Worm (Caenorhabditis elegans) whole organism, L2 larva: Measurements from ENCODE around the gene sru-25.

Experiments used
- C34F6.9 ChIP-seq: fragments of 150-350 bp; optimal IDR thresholded peaks from 2 replicates; lab custom pipeline; 2014; ENCODE audit warnings: missing biosample characterization, missing genetic modification characterization
- F13H6.1 ChIP-seq: sonication (generic microtip); optimal IDR thresholded peaks from 2 replicates; lab custom pipeline; 2016; ENCODE audit warnings: missing genetic modification characterization, missing compliant biosample characterization
- Y55F3AM.14 ChIP-seq: fragments of 200-800 bp; sonication (Bioruptor generic); optimal IDR thresholded peaks from 2 replicates; lab custom pipeline; 2018; ENCODE audit warnings: mild to moderate bottlenecking, missing genetic modification characterization, missing compliant biosample characterization
- ZK546.5 ChIP-seq: sonication (generic microtip); optimal IDR thresholded peaks from 2 replicates; lab custom pipeline; 2017; ENCODE audit warnings: missing biosample characterization, missing genetic modification characterization
- alr-1 ChIP-seq: fragments of 150-350 bp; optimal IDR thresholded peaks from 2 replicates; lab custom pipeline; 2014; ENCODE audit warnings: missing biosample characterization, missing genetic modification characterization
- aly-2 ChIP-seq: fragments of 150-350 bp; optimal IDR thresholded peaks from 2 replicates; lab custom pipeline; 2014; ENCODE audit warnings: missing biosample characterization, missing genetic modification characterization
- ama-1 ChIP-seq: fragments of 150-350 bp; optimal IDR thresholded peaks from 2 replicates; lab custom pipeline; 2018; ENCODE audit warnings: inconsistent platforms
- blmp-1 ChIP-seq: sonication (generic microtip); optimal IDR thresholded peaks from 2 replicates; lab custom pipeline; 2017; ENCODE audit warnings: missing genetic modification characterization, mild to moderate bottlenecking, missing compliant biosample characterization, antibody characterized with exemption, moderate library complexity; ENCODE audit not compliant: insufficient read depth
- ceh-16 ChIP-seq: fragments of 150-350 bp; optimal IDR thresholded peaks from 2 replicates; lab custom pipeline; 2014; ENCODE audit warnings: missing biosample characterization, missing genetic modification characterization
- ceh-82 ChIP-seq: fragments of 150-350 bp; optimal IDR thresholded peaks from 2 replicates; lab custom pipeline; 2014; ENCODE audit warnings: missing biosample characterization, missing genetic modification characterization
- crh-2 ChIP-seq: sonication (generic microtip); optimal IDR thresholded peaks from 2 replicates; lab custom pipeline; 2017; ENCODE audit warnings: missing biosample characterization, missing genetic modification characterization
- dmd-4 ChIP-seq: sonication (generic microtip); optimal IDR thresholded peaks from 2 replicates; lab custom pipeline; 2017; ENCODE audit warnings: missing biosample characterization, missing genetic modification characterization
- egl-27 ChIP-seq: sonication (generic microtip); optimal IDR thresholded peaks from 3 replicates; lab custom pipeline; 2017; ENCODE audit warnings: missing biosample characterization, missing genetic modification reagents, missing genetic modification characterization
- elt-1 ChIP-seq: fragments of 150-350 bp; optimal IDR thresholded peaks from 2 replicates; lab custom pipeline; 2014; ENCODE audit warnings: missing biosample characterization, missing genetic modification characterization
- fos-1 ChIP-seq: fragments of 150-350 bp; optimal IDR thresholded peaks from 2 replicates; lab custom pipeline; 2014; ENCODE audit warnings: missing biosample characterization, missing genetic modification characterization
- gmeb-1 ChIP-seq: fragments of 150-350 bp; optimal IDR thresholded peaks from 2 replicates; lab custom pipeline; 2014; ENCODE audit warnings: missing biosample characterization, missing genetic modification characterization
- lin-11 ChIP-seq: fragments of 150-350 bp; sonication (generic microtip); optimal IDR thresholded peaks from 2 replicates; lab custom pipeline; 2014; ENCODE audit warnings: missing biosample characterization, missing genetic modification characterization, inconsistent platforms, mixed read lengths
- lin-13 ChIP-seq: fragments of 150-350 bp; optimal IDR thresholded peaks from 2 replicates; lab custom pipeline; 2014; ENCODE audit warnings: missing biosample characterization, missing genetic modification reagents, missing genetic modification characterization
- lsy-2 ChIP-seq, 2 experiments: fragments of 150-350 bp in 1 of 2; sonication (generic microtip) in 1 of 2; optimal IDR thresholded peaks; 2 replicates each; lab custom pipeline; 2014 to 2017; ENCODE audit warnings: missing biosample characterization in 2 of 2, missing genetic modification characterization in 2 of 2
- mdl-1 ChIP-seq, 2 experiments: fragments of 150-350 bp in 1 of 2; sonication (generic microtip) in 1 of 2; optimal IDR thresholded peaks; 2 replicates each; lab custom pipeline; 2017; ENCODE audit warnings: missing biosample characterization in 2 of 2, missing genetic modification characterization in 2 of 2
- nhr-11 ChIP-seq: fragments of 150-350 bp; optimal IDR thresholded peaks from 2 replicates; lab custom pipeline; 2014; ENCODE audit warnings: missing biosample characterization, missing genetic modification characterization
- nhr-12 ChIP-seq: fragments of 150-350 bp; optimal IDR thresholded peaks from 2 replicates; lab custom pipeline; 2014; ENCODE audit warnings: missing biosample characterization, missing genetic modification characterization
- nhr-129 ChIP-seq: fragments of 150-350 bp; optimal IDR thresholded peaks from 2 replicates; lab custom pipeline; 2014; ENCODE audit warnings: missing biosample characterization, missing genetic modification characterization
- nhr-21 ChIP-seq: fragments of 150-350 bp; optimal IDR thresholded peaks from 2 replicates; lab custom pipeline; 2014; ENCODE audit warnings: missing biosample characterization, missing genetic modification characterization
- nhr-23 ChIP-seq: fragments of 150-350 bp; optimal IDR thresholded peaks from 2 replicates; lab custom pipeline; 2014; ENCODE audit warnings: missing biosample characterization, missing genetic modification reagents, missing genetic modification characterization
- nhr-237 ChIP-seq: fragments of 150-350 bp; optimal IDR thresholded peaks from 2 replicates; lab custom pipeline; 2014; ENCODE audit warnings: missing biosample characterization, missing genetic modification characterization
- nhr-77 ChIP-seq: fragments of 150-350 bp; optimal IDR thresholded peaks from 2 replicates; lab custom pipeline; 2014; ENCODE audit warnings: missing biosample characterization, missing genetic modification characterization
- peb-1 ChIP-seq: fragments of 150-350 bp; optimal IDR thresholded peaks from 2 replicates; lab custom pipeline; 2014; ENCODE audit warnings: missing biosample characterization, missing genetic modification characterization
- sem-4 ChIP-seq: fragments of 150-350 bp; optimal IDR thresholded peaks from 2 replicates; lab custom pipeline; 2014; ENCODE audit warnings: missing biosample characterization, missing genetic modification reagents, missing genetic modification characterization
- sma-9 ChIP-seq, 2 experiments: fragments of 150-350 bp in 1 of 2; sonication (generic microtip) in 1 of 2; optimal IDR thresholded peaks; 2 replicates each; lab custom pipeline; 2014 to 2016; ENCODE audit warnings: missing genetic modification characterization in 2 of 2, mild to moderate bottlenecking in 1 of 2, missing biosample characterization in 1 of 2, missing compliant biosample characterization in 1 of 2, missing genetic modification reagents in 1 of 2, moderate library complexity in 1 of 2
- snpc-4 ChIP-seq: fragments of 150-350 bp; optimal IDR thresholded peaks from 2 replicates; lab custom pipeline; 2014; ENCODE audit warnings: missing biosample characterization, missing genetic modification characterization
- unc-39 ChIP-seq: fragments of 150-350 bp; optimal IDR thresholded peaks from 2 replicates; lab custom pipeline; 2014; ENCODE audit warnings: missing biosample characterization, missing genetic modification characterization
- unc-62 ChIP-seq: fragments of 150-350 bp; optimal IDR thresholded peaks from 2 replicates; lab custom pipeline; 2014; ENCODE audit warnings: missing biosample characterization, missing genetic modification reagents, missing genetic modification characterization
- ztf-1 ChIP-seq: fragments of 200-800 bp; sonication (Bioruptor generic); conservative IDR thresholded peaks from 2 replicates; pipeline ENCODE4 v1.3.6; 2022; ENCODE audit warnings: missing genetic modification characterization, missing compliant biosample characterization
- ztf-4 ChIP-seq: fragments of 150-350 bp; optimal IDR thresholded peaks from 2 replicates; lab custom pipeline; 2014; ENCODE audit warnings: missing biosample characterization, missing genetic modification characterization

The sru-25 gene

DNA sequence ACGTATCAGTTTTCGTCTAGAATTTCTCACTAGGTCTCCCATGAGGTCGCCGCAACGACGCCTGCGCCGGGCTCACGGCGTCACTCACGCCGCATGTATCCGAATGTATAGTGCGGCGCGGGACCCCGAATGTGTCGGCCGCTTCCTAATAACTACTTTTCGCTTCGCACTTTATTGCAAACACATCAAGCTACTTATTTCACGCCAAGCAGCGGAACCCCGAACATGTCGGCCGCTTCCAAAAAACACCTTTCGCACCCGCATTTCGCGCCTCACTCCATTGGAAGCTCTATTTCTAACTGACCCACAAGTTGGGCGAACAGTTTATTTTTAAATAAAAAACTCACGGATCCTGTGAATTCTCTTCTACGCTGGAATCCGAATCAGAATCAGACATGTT lies 2.0 kb upstream of the sru-25 start:
- TF ChIP-seq sem-4 (tag; lab: Kevin White, UChicago) (no peak), egl-27 (no peak), snpc-4 (tag; lab: Kevin White, UChicago) (peak; percentile 38), peb-1 (tag; lab: Kevin White, UChicago) (no peak)

DNA sequence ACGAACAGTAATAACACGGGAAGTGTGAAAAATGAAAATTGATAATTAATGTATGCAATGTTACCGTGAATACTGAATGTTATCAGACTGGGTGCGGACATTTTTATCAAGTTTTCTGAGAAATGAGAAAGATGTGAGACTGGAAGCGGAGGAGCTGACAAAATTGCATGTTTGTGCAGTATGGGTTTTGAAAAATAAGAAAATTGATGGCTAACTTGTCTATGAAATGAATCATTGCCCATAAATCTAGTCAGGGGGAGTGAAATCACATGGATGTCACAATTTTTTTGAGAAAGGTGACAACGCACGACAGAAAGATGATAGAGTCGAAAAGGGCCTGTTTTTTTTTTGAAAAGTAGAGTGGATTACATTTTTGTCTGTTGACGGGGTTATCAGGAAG lies 2.8 kb downstream of the sru-25 start, which contains the start of gene sru-24:
TSS of gene sru-24 (minus strand) at position 101 of the 400 bp plus-strand sequence.
- TF ChIP-seq ceh-16 (tag; lab: Kevin White, UChicago) (no peak), nhr-11 (tag; lab: Kevin White, UChicago) (no peak), lsy-2 (tag; optimal IDR thresholded peaks at IDR 0.05; lab: Kevin White, UChicago) (no peak), ZK546.5 (no peak), nhr-23 (tag; lab: Kevin White, UChicago) (no peak), aly-2 (tag; lab: Kevin White, UChicago) (no peak), ztf-4 (tag; lab: Kevin White, UChicago) (no peak), gmeb-1 (tag; lab: Kevin White, UChicago) (no peak), unc-39 (tag; lab: Kevin White, UChicago) (no peak), nhr-129 (tag; lab: Kevin White, UChicago) (no peak)
- TF ChIP-seq, all 48 proteins: peak for 0

DNA sequence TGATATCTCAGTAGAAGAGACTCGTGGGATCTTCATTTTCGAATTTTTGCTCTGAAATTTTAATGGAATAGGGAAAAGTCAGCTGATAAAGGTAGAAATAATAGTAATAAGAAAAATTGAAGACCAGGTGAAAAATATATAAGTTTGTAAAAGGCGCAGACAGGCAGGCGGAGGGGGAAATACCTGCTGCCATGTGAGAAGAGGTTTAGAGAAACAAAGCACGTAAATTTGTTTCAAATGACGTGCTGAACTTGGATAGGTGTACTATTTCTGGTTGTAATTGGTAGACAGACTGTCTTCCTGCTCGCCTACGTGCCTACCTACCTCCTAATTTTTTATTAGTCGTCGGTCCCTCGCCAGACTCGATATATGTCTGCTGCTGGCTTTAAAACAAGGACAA lies 6.7 kb downstream of the sru-25 start, which contains the start of gene nhr-180:
TSS of gene nhr-180 (minus strand) at position 52 of the 400 bp plus-strand sequence.
- no peak for TF ChIP-seq nhr-237 (tag; lab: Kevin White, UChicago)
- TF ChIP-seq sma-9 (GFP tag; optimal IDR thresholded peaks at IDR 0.05; lab: Kevin White, UChicago), result peak; percentile 76
- no peak for TF ChIP-seq sma-9 (tag; optimal IDR thresholded peaks at IDR 0.05; lab: Kevin White, UChicago)

DNA sequence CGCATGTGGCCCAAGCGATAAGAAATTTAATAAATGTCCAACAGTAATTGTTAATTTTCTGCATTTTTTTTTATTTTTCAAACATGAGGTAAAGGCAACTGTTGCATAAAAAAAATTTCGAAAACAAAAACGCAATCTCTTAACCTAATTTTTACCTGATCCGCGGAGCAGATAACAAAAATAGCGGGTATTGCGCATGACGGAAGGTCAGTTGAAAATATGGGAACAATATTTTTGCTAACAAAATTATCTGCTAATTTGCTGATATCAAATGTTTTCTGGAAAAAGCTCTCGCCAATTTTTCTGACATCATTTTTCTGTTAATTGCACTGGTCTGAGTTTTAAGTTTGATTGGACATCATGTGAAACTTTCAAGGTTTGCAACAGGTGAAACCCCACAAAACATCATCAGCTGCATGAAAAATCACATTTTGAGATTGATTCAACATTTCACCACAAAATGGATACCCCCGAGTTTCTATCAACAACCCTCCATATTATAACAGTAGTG lies 9.7 kb downstream of the sru-25 start, which contains the start of the genes F31F4.11 and srh-266:
TSS of gene F31F4.11 (minus strand) at position 101 of the 511 bp plus-strand sequence.
TSS of gene srh-266 (plus strand) at position 461 of the 511 bp plus-strand sequence.
- TF ChIP-seq blmp-1 (tag; lab: Kevin White, UChicago) (no peak), lin-13 (no peak), nhr-21 (tag; lab: Kevin White, UChicago) (no peak), nhr-12 (tag; lab: Kevin White, UChicago) (no peak), ama-1 (no peak), lsy-2 (tag; optimal IDR thresholded peaks at IDR 0.05; lab: Kevin White, UChicago) (no peak), sma-9 (GFP tag; optimal IDR thresholded peaks at IDR 0.05; lab: Kevin White, UChicago) (no peak), sma-9 (tag; optimal IDR thresholded peaks at IDR 0.05; lab: Kevin White, UChicago) (no peak), crh-2 (tag; lab: Kevin White, UChicago) (no peak), dmd-4 (tag; lab: Kevin White, UChicago) (no peak), unc-39 (tag; lab: Kevin White, UChicago) (no peak), nhr-77 (tag; lab: Kevin White, UChicago) (no peak), elt-1 (no peak), egl-27 (no peak), peb-1 (tag; lab: Kevin White, UChicago) (no peak), lin-11 (no peak)

DNA sequence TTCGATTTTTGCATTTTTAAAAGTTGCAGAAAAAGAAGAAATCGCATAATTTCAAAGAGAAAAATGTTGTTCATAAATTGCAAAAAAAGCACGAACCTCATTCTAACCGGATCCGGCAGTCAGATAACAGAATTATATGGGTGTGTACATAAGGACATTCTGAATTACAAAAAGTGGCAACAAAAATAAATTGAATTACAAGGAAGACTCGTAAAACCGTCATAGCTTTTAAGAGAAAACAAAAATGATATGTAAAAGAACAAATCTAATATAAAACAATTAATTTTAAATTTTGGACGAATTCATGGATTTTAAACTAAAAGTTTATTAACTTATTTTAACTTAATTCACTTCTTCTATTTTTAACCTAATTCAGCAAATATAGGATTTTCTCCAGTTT lies 13.9 kb downstream of the sru-25 start, which contains the start of gene F31F4.17:
TSS of gene F31F4.17 (minus strand) at position 101 of the 400 bp plus-strand sequence.
- no peak for TF ChIP-seq F13H6.1 (tag; lab: Kevin White, UChicago)
- TF ChIP-seq ceh-82 (tag; lab: Kevin White, UChicago), result no peak
- TF ChIP-seq fos-1 (tag; lab: Kevin White, UChicago), result no peak
- no peak for TF ChIP-seq lin-13
- TF ChIP-seq, all 48 proteins: peak for 0

DNA sequence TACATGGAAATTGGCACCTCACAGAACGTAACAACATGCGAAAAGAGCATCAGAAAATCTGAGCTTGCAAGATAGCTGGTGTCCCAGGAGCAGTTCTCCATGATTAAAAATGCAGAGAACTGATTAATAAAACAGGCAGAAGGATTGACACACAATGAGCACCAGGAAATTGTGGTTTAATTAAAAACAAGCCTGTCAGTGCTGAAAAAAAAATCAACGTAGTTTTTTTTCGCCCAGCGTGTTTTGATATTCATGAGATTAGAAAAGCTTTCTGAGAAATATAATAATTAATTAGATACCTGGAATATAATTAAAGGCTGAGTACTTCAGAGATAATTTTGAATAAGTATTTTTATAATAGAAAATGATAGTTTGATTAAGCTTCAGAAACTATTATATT lies 16.4 kb downstream of the sru-25 start, which contains the start of gene srh-246:
TSS of gene srh-246 (minus strand) at position 101 of the 400 bp plus-strand sequence.
- no peak for TF ChIP-seq nhr-11 (tag; lab: Kevin White, UChicago)
- TF ChIP-seq nhr-21 (tag; lab: Kevin White, UChicago), result no peak
- TF ChIP-seq dmd-4 (tag; lab: Kevin White, UChicago), result no peak
- TF ChIP-seq ztf-1 (GFP tag; lab: Robert Waterston, UW), result no peak
- TF ChIP-seq ztf-4 (tag; lab: Kevin White, UChicago), result no peak
- no peak for TF ChIP-seq alr-1 (tag; lab: Kevin White, UChicago)
- TF ChIP-seq sma-9 (GFP tag; optimal IDR thresholded peaks at IDR 0.05; lab: Kevin White, UChicago), result no peak
- no peak for TF ChIP-seq sma-9 (tag; optimal IDR thresholded peaks at IDR 0.05; lab: Kevin White, UChicago)
- no peak for TF ChIP-seq F13H6.1 (tag; lab: Kevin White, UChicago)
- TF ChIP-seq ama-1, result no peak
- no peak for TF ChIP-seq peb-1 (tag; lab: Kevin White, UChicago)
- TF ChIP-seq Y55F3AM.14 (GFP tag; lab: Kevin White, UChicago), result no peak
- no peak for TF ChIP-seq unc-62
- no peak for TF ChIP-seq lin-11
- no peak for TF ChIP-seq gmeb-1 (tag; lab: Kevin White, UChicago)
- no peak for TF ChIP-seq ceh-16 (tag; lab: Kevin White, UChicago)
- no peak for TF ChIP-seq mdl-1 (tag; optimal IDR thresholded peaks at IDR 0.05; lab: Kevin White, UChicago)
- no peak for TF ChIP-seq nhr-23 (tag; lab: Kevin White, UChicago)
- no peak for TF ChIP-seq C34F6.9 (tag; lab: Kevin White, UChicago)
- no peak for TF ChIP-seq snpc-4 (tag; lab: Kevin White, UChicago)
